Worm (Caenorhabditis elegans): ENCODE data around the gene F13E6.2.
A peak's percentile ranks its signal among the peaks of the same experiment; 100 is the strongest.

Gene F13E6.2

ce11 chrX:10694933-10695332 is 20.8 kb upstream of the F13E6.2 start, which contains the start of gene plpp-1.3 (continued):
- TF ChIP-seq fkh-10 (GFP tag; optimal IDR thresholded peaks at IDR 0.05): no peak
- no peak for TF ChIP-seq hpl-2 (GFP tag; optimal IDR thresholded peaks at IDR 0.05)
- TF ChIP-seq alr-1 (tag; optimal IDR thresholded peaks at IDR 0.05; ENCODE audit: borderline replicate concordance): no peak

ce11 chrX:10694248-10694647 is 20.1 kb upstream of the F13E6.2 start:
- TF ChIP-seq nhr-71 (tag; optimal IDR thresholded peaks at IDR 0.05) (no peak), ceh-82 (tag; optimal IDR thresholded peaks at IDR 0.05) (no peak), hlh-17 (GFP tag; optimal IDR thresholded peaks at IDR 0.05; ENCODE audit: borderline replicate concordance) (no peak), egl-27 (tag; optimal IDR thresholded peaks at IDR 0.05) (no peak), swsn-7 (tag; optimal IDR thresholded peaks at IDR 0.05) (no peak), elt-2 (tag; optimal IDR thresholded peaks at IDR 0.05) (peak; percentile 92), lir-3 (tag; optimal IDR thresholded peaks at IDR 0.05; ENCODE audit: poor library complexity) (no peak), efl-1 (optimal IDR thresholded peaks at IDR 0.05) (no peak), efl-1 (GFP tag; optimal IDR thresholded peaks at IDR 0.05 in 1 of 2) (peak in 1 of 2 experiments; percentile 26), nhr-28 (tag; optimal IDR thresholded peaks at IDR 0.05) (no peak), lin-35 (GFP tag; optimal IDR thresholded peaks at IDR 0.05) (peak in 1 of 2 experiments; percentile 36), tlp-1 (tag; optimal IDR thresholded peaks at IDR 0.05) (no peak), nhr-20 (tag; optimal IDR thresholded peaks at IDR 0.05) (peak; percentile 18), zag-1 (tag; optimal IDR thresholded peaks at IDR 0.05) (no peak)

- TF ChIP-seq lir-3 (tag; optimal IDR thresholded peaks at IDR 0.05; ENCODE audit: poor library complexity) (no peak), tbx-2 (tag; optimal IDR thresholded peaks at IDR 0.05) (no peak), isw-1 (GFP tag; IDR thresholded peaks at IDR 0.05) (no peak), dsc-1 (tag; optimal IDR thresholded peaks at IDR 0.05) (no peak), dpl-1 (GFP tag; optimal IDR thresholded peaks at IDR 0.05) (no peak), nhr-19 (GFP tag; conservative IDR thresholded peaks at IDR 0.05) (no peak), nhr-77 (tag; optimal IDR thresholded peaks at IDR 0.05) (no peak), ama-1 (optimal IDR thresholded peaks at IDR 0.05) (no peak)
Observed at ce11 chrX:10692057-10692456, 18.0 kb upstream of the F13E6.2 start.

ce11 chrX:10691643-10692042 is 17.5 kb upstream of the F13E6.2 start, which contains the start of gene yap-1:
TSS of gene yap-1 (plus strand) at chrX:10691943.
- no peak for TF ChIP-seq efl-1 (optimal IDR thresholded peaks at IDR 0.05)
- peak in 1 of 2 experiments; percentile 74 for TF ChIP-seq efl-1 (GFP tag; optimal IDR thresholded peaks at IDR 0.05 in 1 of 2)
- TF ChIP-seq vab-15 (tag; optimal IDR thresholded peaks at IDR 0.05): no peak
- TF ChIP-seq aha-1 (tag; optimal IDR thresholded peaks at IDR 0.05): no peak
- TF ChIP-seq nhr-84 (tag; optimal IDR thresholded peaks at IDR 0.05): no peak

ce11 chrX:10691232-10691631 is 17.1 kb upstream of the F13E6.2 start:
- TF ChIP-seq hpl-2 (GFP tag; optimal IDR thresholded peaks at IDR 0.05): no peak
- TF ChIP-seq vab-15 (tag; optimal IDR thresholded peaks at IDR 0.05): no peak
- no peak for TF ChIP-seq tlp-1 (tag; optimal IDR thresholded peaks at IDR 0.05)
- TF ChIP-seq rnt-1 (tag; optimal IDR thresholded peaks at IDR 0.05): no peak
- TF ChIP-seq pax-3 (tag; optimal IDR thresholded peaks at IDR 0.05): no peak
- no peak for TF ChIP-seq ets-5 (GFP tag; IDR thresholded peaks at IDR 0.05)
- TF ChIP-seq fkh-4 (tag; optimal IDR thresholded peaks at IDR 0.05; ENCODE audit: borderline replicate concordance): no peak
- TF ChIP-seq C16A3.4 (tag; optimal IDR thresholded peaks at IDR 0.05): no peak
- TF ChIP-seq pqm-1 (tag; optimal IDR thresholded peaks at IDR 0.05): no peak
- no peak for TF ChIP-seq elt-3 (tag; optimal IDR thresholded peaks at IDR 0.05)
- no peak for TF ChIP-seq ceh-63 (GFP tag; optimal IDR thresholded peaks at IDR 0.05)
- TF ChIP-seq fkh-10 (GFP tag; optimal IDR thresholded peaks at IDR 0.05): no peak
- no peak for TF ChIP-seq C04F5.9 (tag; optimal IDR thresholded peaks at IDR 0.05)
- no peak for TF ChIP-seq sptf-1 (tag; optimal IDR thresholded peaks at IDR 0.05)
- TF ChIP-seq ceh-8 (GFP tag; optimal IDR thresholded peaks at IDR 0.05): no peak
- TF ChIP-seq egl-13 (tag; optimal IDR thresholded peaks at IDR 0.05): no peak
- no peak for TF ChIP-seq egl-27 (tag; optimal IDR thresholded peaks at IDR 0.05)
- TF ChIP-seq dpl-1 (GFP tag; optimal IDR thresholded peaks at IDR 0.05): no peak
- no peak for TF ChIP-seq unc-130 (tag; optimal IDR thresholded peaks at IDR 0.05)
- TF ChIP-seq xbp-1 (tag; optimal IDR thresholded peaks at IDR 0.05): peak; percentile 12
- TF ChIP-seq nhr-19 (GFP tag; conservative IDR thresholded peaks at IDR 0.05): no peak
- no peak for TF ChIP-seq sup-37 (GFP tag; optimal IDR thresholded peaks at IDR 0.05)
- TF ChIP-seq snpc-4 (tag; optimal IDR thresholded peaks at IDR 0.05): no peak
- no peak for TF ChIP-seq efl-3 (GFP tag; optimal IDR thresholded peaks at IDR 0.05)
- no peak for TF ChIP-seq ceh-82 (tag; optimal IDR thresholded peaks at IDR 0.05)
- TF ChIP-seq unc-98 (GFP tag; IDR thresholded peaks at IDR 0.05): no peak
